Fruit fly (Drosophila melanogaster): Measurements from ENCODE around the gene CG1812.
A peak's percentile ranks its signal among the peaks of the same experiment; 100 is the strongest.

Gene CG1812

DNA sequence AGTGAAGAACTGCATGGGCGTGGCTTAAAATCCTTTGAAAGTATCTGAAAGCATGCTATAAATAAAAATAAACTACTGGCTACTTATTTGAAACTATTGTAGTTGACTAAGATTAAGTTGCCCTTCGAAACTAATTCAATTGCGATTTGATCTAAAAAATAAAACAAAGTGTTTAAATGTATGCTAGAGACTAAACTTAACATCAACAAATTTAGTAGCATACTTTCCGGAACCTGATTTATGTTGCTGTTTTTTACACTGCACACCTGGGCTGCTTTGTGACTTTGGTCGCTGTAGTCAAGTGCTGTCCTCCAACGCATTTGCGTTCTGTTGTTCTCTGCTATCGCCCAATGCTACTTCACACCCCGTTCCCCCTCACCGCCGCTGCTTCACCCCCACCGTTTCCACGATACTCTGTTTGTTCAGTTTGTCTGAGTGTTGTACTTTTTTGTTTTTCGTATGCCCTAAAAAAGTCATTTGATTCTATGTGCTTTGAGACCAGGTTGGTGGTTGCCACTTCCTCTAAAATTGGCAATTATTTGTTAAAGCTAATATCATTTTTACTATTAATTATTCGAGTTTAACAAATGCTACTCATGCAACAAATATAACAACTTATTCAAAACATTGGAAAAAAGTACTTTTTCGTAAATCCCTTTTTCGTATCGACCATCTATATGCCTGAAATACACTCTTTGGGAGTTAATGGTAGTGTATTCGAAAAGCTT lies 8.4 kb upstream of the CG1812 start (continued):
- peak; percentile 56 for TF ChIP-seq CG7556 (GFP tag; optimal IDR thresholded peaks at IDR 0.05)
- no peak for TF ChIP-seq sc (optimal IDR thresholded peaks at IDR 0.05)
- no peak for TF ChIP-seq sc (GFP tag; optimal IDR thresholded peaks at IDR 0.05)
- no peak for TF ChIP-seq CG7963 (GFP tag; IDR thresholded peaks at IDR 0.05; ENCODE audit: partially characterized antibody)
- TF ChIP-seq chm (GFP tag; IDR thresholded peaks at IDR 0.05) = no peak
- peak; percentile 41 for TF ChIP-seq mam (GFP tag; optimal IDR thresholded peaks at IDR 0.05)
- no peak for TF ChIP-seq z (GFP tag; IDR thresholded peaks at IDR 0.05)
- no peak for TF ChIP-seq bowl (GFP tag; IDR thresholded peaks at IDR 0.05)
- no peak for TF ChIP-seq Hr78 (GFP tag; optimal IDR thresholded peaks at IDR 0.05)
- no peak for TF ChIP-seq CG3726 (GFP tag; IDR thresholded peaks at IDR 0.05)
- TF ChIP-seq CG8765 (GFP tag; IDR thresholded peaks at IDR 0.05) = no peak
- no peak for TF ChIP-seq tna (GFP tag; IDR thresholded peaks at IDR 0.05; ENCODE audit: partially characterized antibody)
- no peak for TF ChIP-seq pb (GFP tag; optimal IDR thresholded peaks at IDR 0.05)
- TF ChIP-seq Stat92E (GFP tag; optimal IDR thresholded peaks at IDR 0.05) = no peak
- peak; percentile 64 for TF ChIP-seq Atf6 (GFP tag; IDR thresholded peaks at IDR 0.05)
- TF ChIP-seq CG11093 (GFP tag; IDR thresholded peaks at IDR 0.05) = 0 out of 3 replicates have a peak, but pooled peaks have one; percentile 29
- TF ChIP-seq Optix (GFP tag; IDR thresholded peaks at IDR 0.05) = no peak
- TF ChIP-seq unc-4 (GFP tag; IDR thresholded peaks at IDR 0.05; ENCODE audit: partially characterized antibody) = no peak
- no peak for TF ChIP-seq NfI (GFP tag; optimal IDR thresholded peaks at IDR 0.05)
- no peak for TF ChIP-seq Doc3 (GFP tag; IDR thresholded peaks at IDR 0.05; ENCODE audit: partially characterized antibody)
- peak; percentile 71 for TF ChIP-seq CG10543 (GFP tag; optimal IDR thresholded peaks at IDR 0.05)
- no peak for TF ChIP-seq tup (GFP tag; optimal IDR thresholded peaks at IDR 0.05)
- TF ChIP-seq CG17568 (GFP tag; optimal IDR thresholded peaks at IDR 0.05) = peak; percentile 37
- TF ChIP-seq ewg (GFP tag; optimal IDR thresholded peaks at IDR 0.05) = no peak
- no peak for TF ChIP-seq fu2 (GFP tag; optimal IDR thresholded peaks at IDR 0.05)
- peak; percentile 30; the same call in 1 of the 2 replicates for TF ChIP-seq CG9215 (GFP tag; IDR thresholded peaks at IDR 0.05)
- TF ChIP-seq CG14050 (GFP tag; IDR thresholded peaks at IDR 0.05) = no peak
- TF ChIP-seq CG9876 (GFP tag; optimal IDR thresholded peaks at IDR 0.05) = no peak
- TF ChIP-seq CG3065 (GFP tag; optimal IDR thresholded peaks at IDR 0.05) = no peak
- TF ChIP-seq CG31441 (GFP tag; IDR thresholded peaks at IDR 0.05) = peak; percentile 61
- TF ChIP-seq Fer1 (GFP tag; optimal IDR thresholded peaks at IDR 0.05) = peak; percentile 77
- no peak for TF ChIP-seq CG11398 (GFP tag; optimal IDR thresholded peaks at IDR 0.05)
- TF ChIP-seq ftz-f1 (GFP tag; optimal IDR thresholded peaks at IDR 0.05) = no peak
- TF ChIP-seq CG34422 (GFP tag; IDR thresholded peaks at IDR 0.05) = no peak
- no peak for TF ChIP-seq ERR (GFP tag; optimal IDR thresholded peaks at IDR 0.05)
- TF ChIP-seq CG13775 (GFP tag; optimal IDR thresholded peaks at IDR 0.05) = peak; percentile 30
- no peak for TF ChIP-seq hkb (optimal IDR thresholded peaks at IDR 0.05)
- 0 out of 2 replicates have a peak, but pooled peaks have one; percentile 40 for TF ChIP-seq hkb (GFP tag; IDR thresholded peaks at IDR 0.05)
- no peak for TF ChIP-seq CG30403 (GFP tag; optimal IDR thresholded peaks at IDR 0.05)
- peak; percentile 26 for TF ChIP-seq HLH54F (GFP tag; optimal IDR thresholded peaks at IDR 0.05)
- no peak for TF ChIP-seq dimm (GFP tag; IDR thresholded peaks at IDR 0.05)
- no peak for TF ChIP-seq Camta (GFP tag; optimal IDR thresholded peaks at IDR 0.05)
- TF ChIP-seq CG14667 (GFP tag; IDR thresholded peaks at IDR 0.05) = no peak
- TF ChIP-seq CG11456 (GFP tag; IDR thresholded peaks at IDR 0.05) = no peak
- no peak for TF ChIP-seq ab (GFP tag; optimal IDR thresholded peaks at IDR 0.05)
- TF ChIP-seq Lim3 (GFP tag; IDR thresholded peaks at IDR 0.05) = no peak
- no peak for TF ChIP-seq gsb-n (tag; optimal IDR thresholded peaks at IDR 0.05)
- TF ChIP-seq rib (GFP tag; IDR thresholded peaks at IDR 0.05) = no peak
- no peak for TF ChIP-seq CG11247 (GFP tag; IDR thresholded peaks at IDR 0.05)
- TF ChIP-seq jing (GFP tag; optimal IDR thresholded peaks at IDR 0.05) = no peak
- peak; percentile 42 for TF ChIP-seq CG10979 (tag; optimal IDR thresholded peaks at IDR 0.05)
